Fruit fly (Drosophila melanogaster): ENCODE data around the gene CG46025.
A peak's percentile ranks its signal among the peaks of the same experiment; 100 is the strongest.

CG46025 gene

dm6 chr2L:7813357-7813756, 59.4 kb downstream of the CG46025 start (continued):
- TF ChIP-seq Hand (GFP tag; optimal IDR thresholded peaks at IDR 0.05): peak; percentile 2
- TF ChIP-seq slbo (GFP tag; IDR thresholded peaks at IDR 0.05): no peak
- TF ChIP-seq Doc2 (GFP tag; IDR thresholded peaks at IDR 0.05): no peak
- TF ChIP-seq inv (GFP tag; IDR thresholded peaks at IDR 0.05; ENCODE audit: partially characterized antibody): no peak
- peak; percentile 51; the same call in 1 of the 3 replicates for TF ChIP-seq otp (GFP tag; IDR thresholded peaks at IDR 0.05)
- TF ChIP-seq seq (GFP tag; IDR thresholded peaks at IDR 0.05): peak; percentile 56; the same call in 1 of the 2 replicates
- no peak for TF ChIP-seq CG2199 (GFP tag; IDR thresholded peaks at IDR 0.05)
- TF ChIP-seq hbn (GFP tag; IDR thresholded peaks at IDR 0.05; ENCODE audit: partially characterized antibody): no peak
- TF ChIP-seq fd64A (GFP tag; optimal IDR thresholded peaks at IDR 0.05): peak; percentile 81
- no peak for TF ChIP-seq CG34422 (GFP tag; IDR thresholded peaks at IDR 0.05)
- peak; percentile 11 for TF ChIP-seq her (GFP tag; optimal IDR thresholded peaks at IDR 0.05)
- peak; percentile 21; the same call in 1 of the 2 replicates for TF ChIP-seq gsb (GFP tag; IDR thresholded peaks at IDR 0.05)
- TF ChIP-seq Dll (GFP tag; IDR thresholded peaks at IDR 0.05; ENCODE audit: partially characterized antibody): no peak
- peak; percentile 32; the same call in 1 of the 2 replicates for TF ChIP-seq CG4360 (GFP tag; IDR thresholded peaks at IDR 0.05)
- TF ChIP-seq CG17361 (GFP tag; IDR thresholded peaks at IDR 0.05): peak; percentile 34; the same call in 2 of the 3 replicates
- TF ChIP-seq Eip74EF (GFP tag; optimal IDR thresholded peaks at IDR 0.05): peak in 1 of 2 experiments; percentile 28
- TF ChIP-seq tgo (GFP tag; IDR thresholded peaks at IDR 0.05): peak; percentile 27; the same call in 1 of the 3 replicates
- TF ChIP-seq Myb (GFP tag; optimal IDR thresholded peaks at IDR 0.05): no peak
- no peak for TF ChIP-seq CG10462 (GFP tag; optimal IDR thresholded peaks at IDR 0.05)
- no peak for TF ChIP-seq CG8944 (GFP tag; optimal IDR thresholded peaks at IDR 0.05)
- peak; percentile 75 for TF ChIP-seq CG12769 (tag; optimal IDR thresholded peaks at IDR 0.05)
- no peak for TF ChIP-seq GATAe (GFP tag; conservative IDR thresholded peaks at IDR 0.05)
- TF ChIP-seq CG11695 (GFP tag; IDR thresholded peaks at IDR 0.05): 0 out of 3 replicates have a peak, but pooled peaks have one; percentile 24
- TF ChIP-seq CG14014 (GFP tag; IDR thresholded peaks at IDR 0.05): peak; percentile 61; the same call in 1 of the 2 replicates
- TF ChIP-seq ap (GFP tag; IDR thresholded peaks at IDR 0.05): no peak
- peak; percentile 84 for TF ChIP-seq Awh (GFP tag; IDR thresholded peaks at IDR 0.05)
- TF ChIP-seq wek (GFP tag; optimal IDR thresholded peaks at IDR 0.05): peak; percentile 26
- TF ChIP-seq CG6272 (GFP tag; IDR thresholded peaks at IDR 0.05): no peak
- TF ChIP-seq dmrt11E (tag; optimal IDR thresholded peaks at IDR 0.05): peak; percentile 44
- peak; percentile 80 for TF ChIP-seq CG2678 (tag; optimal IDR thresholded peaks at IDR 0.05)
- no peak for TF ChIP-seq Dp (GFP tag; optimal IDR thresholded peaks at IDR 0.05)
- no peak for TF ChIP-seq nmo (GFP tag; optimal IDR thresholded peaks at IDR 0.05)
- no peak for TF ChIP-seq aop (GFP tag; IDR thresholded peaks at IDR 0.05)
- peak; percentile 73 for TF ChIP-seq CG6765 (GFP tag; optimal IDR thresholded peaks at IDR 0.05)
- peak; percentile 1 for TF ChIP-seq mam (GFP tag; optimal IDR thresholded peaks at IDR 0.05)
- TF ChIP-seq CG13424 (tag; optimal IDR thresholded peaks at IDR 0.05): peak; percentile 14
- TF ChIP-seq lov (optimal IDR thresholded peaks at IDR 0.05): no peak
- 0 out of 3 replicates have a peak, but pooled peaks have one; percentile 55 for TF ChIP-seq lov (GFP tag; IDR thresholded peaks at IDR 0.05)
- TF ChIP-seq YL-1 (GFP tag; optimal IDR thresholded peaks at IDR 0.05): peak; percentile 10
- peak; percentile 77 for TF ChIP-seq HHEX (GFP tag; optimal IDR thresholded peaks at IDR 0.05)
- no peak for TF ChIP-seq fru (optimal IDR thresholded peaks at IDR 0.05)
- TF ChIP-seq Chrac-16 (GFP tag; optimal IDR thresholded peaks at IDR 0.05): no peak
- no peak for TF ChIP-seq CG11696 (GFP tag; IDR thresholded peaks at IDR 0.05)
- TF ChIP-seq CoRest (tag; optimal IDR thresholded peaks at IDR 0.05): peak; percentile 1
- no peak for TF ChIP-seq Oli (tag; optimal IDR thresholded peaks at IDR 0.05)
- TF ChIP-seq CG15514 (GFP tag; optimal IDR thresholded peaks at IDR 0.05): peak; percentile 53
- TF ChIP-seq bsh (GFP tag; optimal IDR thresholded peaks at IDR 0.05): peak in 1 of 2 experiments; percentile 40
- peak; percentile 41 for TF ChIP-seq exex (tag; optimal IDR thresholded peaks at IDR 0.05)
- TF ChIP-seq Hr51 (GFP tag; optimal IDR thresholded peaks at IDR 0.05): no peak
- peak; percentile 77 for TF ChIP-seq gro (GFP tag; optimal IDR thresholded peaks at IDR 0.05)

All from whole organism, embryonic.